Fruit fly (Drosophila melanogaster) whole organism, embryonic: ENCODE results near the gene CG2839.
A peak's percentile ranks its signal among the peaks of the same experiment; 100 is the strongest.

Source experiments
- Bdp1 ChIP-seq: fragments of 200-800 bp; sonication (Bioruptor generic); optimal IDR thresholded peaks from 3 replicates; lab custom pipeline; 2016; ENCODE audit warnings: missing biosample characterization, missing genetic modification characterization
- CG10147 ChIP-seq: fragments of 200-800 bp; sonication (Bioruptor generic); optimal IDR thresholded peaks from 2 replicates; lab custom pipeline; 2019; ENCODE audit warnings: missing biosample characterization, mild to moderate bottlenecking, missing genetic modification characterization, moderate library complexity
- CG10979 ChIP-seq: fragments of 200-800 bp; sonication (Bioruptor generic); optimal IDR thresholded peaks from 2 replicates; lab custom pipeline; 2018; ENCODE audit warnings: missing biosample characterization, mild to moderate bottlenecking, missing genetic modification characterization, moderate library complexity
- CG11456 ChIP-seq: fragments of 200-800 bp; sonication (Bioruptor generic); IDR thresholded peaks from 3 replicates; pipeline ENCODE4 v1.3.6; 2022; ENCODE audit warnings: missing biosample characterization, missing genetic modification characterization
- CG11723 ChIP-seq: fragments of 200-800 bp; sonication (Bioruptor generic); optimal IDR thresholded peaks from 2 replicates; lab custom pipeline; 2017; ENCODE audit warnings: missing biosample characterization, mild to moderate bottlenecking, missing genetic modification characterization
- CG12391 ChIP-seq: fragments of 200-800 bp; sonication (Bioruptor generic); optimal IDR thresholded peaks from 3 replicates; lab custom pipeline; 2018; ENCODE audit warnings: missing biosample characterization, mild to moderate bottlenecking, missing genetic modification characterization, moderate library complexity
- CG13424 ChIP-seq: fragments of 200-800 bp; sonication (Bioruptor generic); optimal IDR thresholded peaks from 2 replicates; lab custom pipeline; 2019; ENCODE audit warnings: missing biosample characterization, mild to moderate bottlenecking, missing genetic modification characterization, moderate library complexity
- CG15479 ChIP-seq: fragments of 200-800 bp; sonication (Bioruptor generic); optimal IDR thresholded peaks from 3 replicates; lab custom pipeline; 2019; ENCODE audit warnings: missing biosample characterization, mild to moderate bottlenecking, missing genetic modification characterization, moderate library complexity
- CG16813 ChIP-seq: fragments of 200-800 bp; sonication (Bioruptor generic); IDR thresholded peaks from 3 replicates; pipeline ENCODE4 v1.3.6; 2022; ENCODE audit warnings: missing biosample characterization, missing genetic modification characterization; ENCODE audit not compliant: partially characterized antibody
- CG17802 ChIP-seq: fragments of 200-800 bp; sonication (Bioruptor generic); optimal IDR thresholded peaks from 2 replicates; lab custom pipeline; 2018; ENCODE audit warnings: missing biosample characterization, mild to moderate bottlenecking, missing genetic modification characterization, moderate library complexity
- CG17912 ChIP-seq: fragments of 200-800 bp; sonication (Bioruptor generic); optimal IDR thresholded peaks from 2 replicates; lab custom pipeline; 2018; ENCODE audit warnings: missing biosample characterization, mild to moderate bottlenecking, missing genetic modification characterization
- CG30431 ChIP-seq: fragments of 200-800 bp; sonication (Bioruptor generic); optimal IDR thresholded peaks from 2 replicates; lab custom pipeline; 2017; ENCODE audit warnings: missing biosample characterization, missing genetic modification characterization
- CG3847 ChIP-seq: fragments of 200-800 bp; sonication (Bioruptor generic); IDR thresholded peaks from 2 replicates; pipeline ENCODE4 v1.3.6; 2022; ENCODE audit warnings: missing biosample characterization, missing genetic modification characterization
- CG5245 ChIP-seq: fragments of 200-800 bp; sonication (Bioruptor generic); optimal IDR thresholded peaks from 3 replicates; lab custom pipeline; 2016; ENCODE audit warnings: missing biosample characterization, missing genetic modification characterization
- CG7357 ChIP-seq: fragments of 200-800 bp; sonication (Bioruptor generic); IDR thresholded peaks from 3 replicates; pipeline ENCODE4 v1.3.6; 2022; ENCODE audit warnings: missing biosample characterization, missing genetic modification characterization
- CG8281 ChIP-seq: fragments of 200-800 bp; sonication (Bioruptor generic); optimal IDR thresholded peaks from 2 replicates; lab custom pipeline; 2018; ENCODE audit warnings: missing biosample characterization, mild to moderate bottlenecking, missing genetic modification characterization, moderate library complexity
- CG8388 ChIP-seq: fragments of 200-800 bp; sonication (Bioruptor generic); optimal IDR thresholded peaks from 2 replicates; lab custom pipeline; 2019; ENCODE audit warnings: missing biosample characterization, mild to moderate bottlenecking, missing genetic modification characterization, moderate library complexity
- CG8765 ChIP-seq: fragments of 200-800 bp; sonication (Bioruptor generic); IDR thresholded peaks from 2 replicates; pipeline ENCODE4 v1.3.6; 2022; ENCODE audit warnings: missing biosample characterization, missing genetic modification characterization
- CoRest ChIP-seq: fragments of 200-800 bp; sonication (Bioruptor generic); optimal IDR thresholded peaks from 3 replicates; lab custom pipeline; 2018; ENCODE audit warnings: missing biosample characterization, mild to moderate bottlenecking, missing genetic modification characterization, moderate library complexity
- D19A ChIP-seq: fragments of 200-800 bp; optimal IDR thresholded peaks from 3 replicates; lab custom pipeline; 2019; ENCODE audit warnings: missing biosample characterization, mild to moderate bottlenecking, missing genetic modification characterization, moderate library complexity
- D19B ChIP-seq: fragments of 200-800 bp; sonication (Bioruptor generic); optimal IDR thresholded peaks from 2 replicates; lab custom pipeline; 2017; ENCODE audit warnings: missing biosample characterization, mild to moderate bottlenecking, missing genetic modification characterization
- Dfd ChIP-seq, 2 experiments: fragments of >200 bp; optimal IDR thresholded peaks; 2 replicates each; lab custom pipeline; 2017; ENCODE audit warnings: missing biosample characterization in 2 of 2, missing genetic modification characterization in 2 of 2
- Ets97D ChIP-seq: fragments of 200-800 bp; sonication (Bioruptor generic); optimal IDR thresholded peaks from 3 replicates; lab custom pipeline; 2016; ENCODE audit warnings: missing biosample characterization, missing genetic modification characterization
- Hmr ChIP-seq: fragments of 200-800 bp; sonication (Bioruptor generic); optimal IDR thresholded peaks from 3 replicates; lab custom pipeline; 2017; ENCODE audit warnings: mild to moderate bottlenecking, missing biosample characterization, missing genetic modification reagents, missing genetic modification characterization
- Lpt ChIP-seq: fragments of >200 bp; optimal IDR thresholded peaks from 2 replicates; lab custom pipeline; 2018; ENCODE audit warnings: missing biosample characterization, missing genetic modification characterization
- MTF-1 ChIP-seq: fragments of 200-800 bp; sonication (Bioruptor generic); optimal IDR thresholded peaks from 2 replicates; lab custom pipeline; 2018; ENCODE audit warnings: missing biosample characterization, mild to moderate bottlenecking, missing genetic modification characterization, borderline replicate concordance
- Oaz ChIP-seq: fragments of 200-800 bp; sonication (Bioruptor generic); IDR thresholded peaks from 2 replicates; pipeline ENCODE4 v1.3.6; 2022; ENCODE audit warnings: missing biosample characterization, missing genetic modification characterization
- Sox100B ChIP-seq: fragments of 200-800 bp; sonication (Bioruptor generic); optimal IDR thresholded peaks from 3 replicates; lab custom pipeline; 2018; ENCODE audit warnings: missing biosample characterization, mild to moderate bottlenecking, missing genetic modification characterization
- Stat92E ChIP-seq, 3 experiments: fragments of >200 bp in 2 of 3; fragments of 200-800 bp in 1 of 3; sonication (Bioruptor generic) in 1 of 3; optimal IDR thresholded peaks; 2 replicates each; lab custom pipeline; 2017 to 2019; ENCODE audit warnings: missing biosample characterization in 3 of 3, missing genetic modification characterization in 3 of 3, mild to moderate bottlenecking in 1 of 3, moderate library complexity in 1 of 3
- Vsx1 ChIP-seq: fragments of 200-800 bp; sonication (Bioruptor generic); optimal IDR thresholded peaks from 2 replicates; lab custom pipeline; 2017; ENCODE audit warnings: missing biosample characterization, mild to moderate bottlenecking, missing genetic modification characterization, missing genetic modification reagents
- al ChIP-seq: fragments of 200-800 bp; sonication (Bioruptor generic); IDR thresholded peaks from 2 replicates; pipeline ENCODE4 v1.3.6; 2022; ENCODE audit warnings: missing biosample characterization, missing genetic modification characterization
- ash1 ChIP-seq: fragments of 200-800 bp; sonication (Bioruptor generic); optimal IDR thresholded peaks from 2 replicates; lab custom pipeline; 2018; ENCODE audit warnings: missing biosample characterization, mild to moderate bottlenecking, missing genetic modification characterization
- cato ChIP-seq: fragments of 200-800 bp; sonication (Bioruptor generic); optimal IDR thresholded peaks from 2 replicates; lab custom pipeline; 2016; ENCODE audit warnings: missing biosample characterization, missing genetic modification characterization, borderline replicate concordance
- cg ChIP-seq: fragments of 200-800 bp; sonication (Bioruptor generic); optimal IDR thresholded peaks from 3 replicates; lab custom pipeline; 2019; ENCODE audit warnings: missing biosample characterization, mild to moderate bottlenecking, missing genetic modification characterization, moderate library complexity
- cwo ChIP-seq: fragments of 200-800 bp; sonication (Bioruptor generic); optimal IDR thresholded peaks from 3 replicates; lab custom pipeline; 2017; ENCODE audit warnings: missing biosample characterization, missing genetic modification characterization, mild to moderate bottlenecking, moderate library complexity, missing genetic modification reagents
- danr ChIP-seq: fragments of 200-800 bp; sonication (Bioruptor generic); IDR thresholded peaks from 2 replicates; pipeline ENCODE4 v1.3.6; 2022; ENCODE audit warnings: missing biosample characterization, missing genetic modification characterization
- gce ChIP-seq: fragments of 200-800 bp; sonication (Bioruptor generic); IDR thresholded peaks from 3 replicates; pipeline ENCODE4 v1.3.6; 2022; ENCODE audit warnings: missing biosample characterization, missing genetic modification characterization
- inv ChIP-seq: fragments of 200-800 bp; sonication (Bioruptor generic); IDR thresholded peaks from 2 replicates; pipeline ENCODE4 v1.3.6; 2022; ENCODE audit warnings: missing biosample characterization, missing genetic modification characterization; ENCODE audit not compliant: partially characterized antibody
- lov ChIP-seq, 2 experiments: fragments of 200-800 bp in 1 of 2; fragments of >200 bp in 1 of 2; sonication (Bioruptor generic) in 1 of 2; IDR thresholded peaks in 1 of 2; optimal IDR thresholded peaks in 1 of 2; 2 replicates in 1 of 2; 3 replicates in 1 of 2; pipeline versions ENCODE4 v1.3.6 to Lab custom; 2017 to 2022; ENCODE audit warnings: missing biosample characterization in 1 of 2, missing genetic modification characterization in 1 of 2
- maf-S ChIP-seq: fragments of 200-800 bp; sonication (Bioruptor generic); optimal IDR thresholded peaks from 2 replicates; lab custom pipeline; 2016; ENCODE audit warnings: missing biosample characterization, missing genetic modification characterization
- mld ChIP-seq: fragments of 200-800 bp; sonication (Bioruptor generic); IDR thresholded peaks from 3 replicates; pipeline ENCODE4 v1.3.6; 2022; ENCODE audit warnings: missing biosample characterization, missing genetic modification characterization; ENCODE audit not compliant: partially characterized antibody
- nom ChIP-seq: fragments of 200-800 bp; sonication (Bioruptor generic); optimal IDR thresholded peaks from 2 replicates; lab custom pipeline; 2017; ENCODE audit warnings: missing biosample characterization, missing genetic modification characterization, mild to moderate bottlenecking, moderate library complexity, missing genetic modification reagents
- run ChIP-seq: fragments of 200-800 bp; sonication (Bioruptor generic); optimal IDR thresholded peaks from 3 replicates; lab custom pipeline; 2018; ENCODE audit warnings: missing biosample characterization, mild to moderate bottlenecking, missing genetic modification characterization
- schlank ChIP-seq: fragments of 200-800 bp; sonication (Bioruptor generic); optimal IDR thresholded peaks from 2 replicates; lab custom pipeline; 2018; ENCODE audit warnings: missing biosample characterization, mild to moderate bottlenecking, missing genetic modification characterization
- seq ChIP-seq: fragments of 200-800 bp; sonication (Bioruptor generic); IDR thresholded peaks from 2 replicates; pipeline ENCODE4 v1.3.6; 2022; ENCODE audit warnings: missing biosample characterization, missing genetic modification characterization
- sna ChIP-seq: fragments of 200-800 bp; sonication (Bioruptor generic); IDR thresholded peaks from 2 replicates; pipeline ENCODE4 v1.3.6; 2022; ENCODE audit warnings: missing biosample characterization, missing genetic modification characterization; ENCODE audit not compliant: partially characterized antibody
- tx ChIP-seq: fragments of 200-800 bp; sonication (Bioruptor generic); optimal IDR thresholded peaks from 2 replicates; lab custom pipeline; 2016; ENCODE audit warnings: missing biosample characterization, missing genetic modification characterization
- unc-4 ChIP-seq: fragments of 200-800 bp; sonication (Bioruptor generic); IDR thresholded peaks from 2 replicates; pipeline ENCODE4 v1.3.6; 2022; ENCODE audit warnings: missing biosample characterization, missing genetic modification characterization; ENCODE audit not compliant: partially characterized antibody
- zfh1 ChIP-seq: fragments of 200-800 bp; sonication (Bioruptor generic); IDR thresholded peaks from 3 replicates; pipeline ENCODE4 v1.3.6; 2022; ENCODE audit warnings: missing biosample characterization, missing genetic modification characterization

The CG2839 gene

dm6 chr2L:606165-606564 is 19.3 kb upstream of the CG2839 start (continued):
- TF ChIP-seq Dfd (GFP tag; optimal IDR thresholded peaks at IDR 0.05; lab: Kevin White, UChicago) (no peak), ash1 (no peak), nom (GFP tag; lab: Kevin White, UChicago) (peak; percentile 21), seq (no peak), Sox100B (GFP tag; lab: Kevin White, UChicago) (no peak), Lpt (no peak), Oaz (no peak), run (tag; lab: Kevin White, UChicago) (no peak), CG10147 (GFP tag; lab: Kevin White, UChicago) (no peak), CG8765 (GFP tag; lab: Robert Waterston, UW) (peak; percentile 67; the same call in 1 of the 2 replicates), CG5245 (GFP tag; lab: Kevin White, UChicago) (no peak), Ets97D (no peak), CG7357 (GFP tag; lab: Robert Waterston, UW) (no peak; the same call in 2 of the 3 replicates), cg (GFP tag; lab: Kevin White, UChicago) (no peak), maf-S (GFP tag; lab: Kevin White, UChicago) (no peak), tx (no peak), Stat92E (GFP tag; optimal IDR thresholded peaks at IDR 0.05; lab: Kevin White, UChicago) (no peak), CG3847 (GFP tag; lab: Robert Waterston, UW) (peak; percentile 16; the same call in 1 of the 2 replicates), CG11723 (GFP tag; lab: Kevin White, UChicago) (no peak), Vsx1 (no peak), CG8388 (GFP tag; lab: Kevin White, UChicago) (no peak), danr (GFP tag; lab: Robert Waterston, UW) (no peak), CG17912 (no peak), cwo (no peak), mld (no peak), lov (optimal IDR thresholded peaks at IDR 0.05; lab: Kevin White, UChicago) (no peak), lov (GFP tag; IDR thresholded peaks at IDR 0.05; lab: Robert Waterston, UW) (0 out of 3 replicates have a peak, but pooled peaks have one; percentile 51), MTF-1 (GFP tag; lab: Kevin White, UChicago) (no peak), inv (GFP tag; lab: Robert Waterston, UW) (no peak), CG15479 (GFP tag; lab: Kevin White, UChicago) (peak; percentile 30), unc-4 (no peak), CG17802 (tag; lab: Kevin White, UChicago) (no peak), CG30431 (GFP tag; lab: Kevin White, UChicago) (peak; percentile 43), CG11456 (no peak), CG12391 (tag; lab: Kevin White, UChicago) (peak; percentile 56), CoRest (tag; lab: Kevin White, UChicago) (no peak), D19B (GFP tag; lab: Kevin White, UChicago) (no peak), sna (GFP tag; lab: Robert Waterston, UW) (no peak), schlank (tag; lab: Kevin White, UChicago) (no peak), Bdp1 (GFP tag; lab: Kevin White, UChicago) (peak; percentile 32), cato (GFP tag; lab: Kevin White, UChicago) (peak; percentile 16), D19A (tag; lab: Kevin White, UChicago) (no peak), gce (no peak), CG16813 (GFP tag; lab: Robert Waterston, UW) (no peak), Hmr (GFP tag; lab: Kevin White, UChicago) (no peak), CG10979 (peak; percentile 72), CG8281 (tag; lab: Kevin White, UChicago) (no peak), al (GFP tag; lab: Robert Waterston, UW) (no peak), CG13424 (tag; lab: Kevin White, UChicago) (no peak), zfh1 (GFP tag; lab: Robert Waterston, UW) (peak; percentile 73)
